Worm (Caenorhabditis elegans) whole organism, early embryonic: Measurements from ENCODE around the gene sre-26.

Experiments
- B0310.2 ChIP-seq: sonication (generic microtip); optimal IDR thresholded peaks from 2 replicates; lab custom pipeline; 2016; ENCODE audit warnings: mild to moderate bottlenecking, missing genetic modification characterization, missing compliant biosample characterization
- flt-1 ChIP-seq: fragments of 200-800 bp; sonication (Bioruptor generic); IDR thresholded peaks from 2 replicates; pipeline ENCODE4 v1.3.6; 2022; ENCODE audit warnings: missing genetic modification characterization, missing compliant biosample characterization
- hmbx-1 ChIP-seq: sonication (generic microtip); optimal IDR thresholded peaks from 2 replicates; lab custom pipeline; 2016; ENCODE audit warnings: mild to moderate bottlenecking, missing genetic modification characterization, missing compliant biosample characterization
- hmg-4 ChIP-seq: fragments of 200-800 bp; sonication (Bioruptor generic); optimal IDR thresholded peaks from 2 replicates; lab custom pipeline; 2018; ENCODE audit warnings: mild to moderate bottlenecking, missing genetic modification characterization, missing compliant biosample characterization
- tbx-37 ChIP-seq: fragments of 200-800 bp; sonication (Bioruptor generic); conservative IDR thresholded peaks from 2 replicates; pipeline ENCODE4 v1.3.6; 2022; ENCODE audit warnings: missing genetic modification reagents, missing genetic modification characterization, missing compliant biosample characterization
- tra-4 ChIP-seq: sonication (generic microtip); optimal IDR thresholded peaks from 2 replicates; lab custom pipeline; 2017; ENCODE audit warnings: missing genetic modification characterization, missing compliant biosample characterization

DNA sequence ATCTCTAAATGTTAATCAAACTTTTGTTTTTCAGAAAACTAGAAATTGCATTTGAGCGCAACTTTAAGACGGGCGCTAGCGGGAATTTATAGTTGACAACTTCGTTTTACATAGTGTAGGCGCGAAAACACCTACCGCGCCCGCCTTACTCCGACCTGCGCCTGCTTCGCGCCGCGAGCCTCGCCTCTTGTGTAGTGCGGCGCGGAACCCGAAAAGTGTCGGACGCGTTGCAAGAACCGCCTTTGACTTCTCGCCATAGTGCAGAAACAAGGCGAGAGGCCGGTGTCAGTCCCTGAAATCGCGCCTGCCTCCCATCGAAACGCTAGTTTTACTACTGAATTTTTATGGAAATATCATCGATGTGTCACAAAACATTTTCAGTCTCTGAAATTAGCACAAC, 34.6 kb downstream of the sre-26 start:
- no peak for TF ChIP-seq tra-4 (tag; lab: Kevin White, UChicago)
- TF ChIP-seq B0310.2 (tag; lab: Kevin White, UChicago): no peak
- TF ChIP-seq flt-1 (GFP tag; lab: Robert Waterston, UW): no peak
- no peak for TF ChIP-seq hmg-4 (GFP tag; lab: Kevin White, UChicago)
- no peak for TF ChIP-seq hmbx-1
- no peak for TF ChIP-seq tbx-37 (GFP tag; lab: Robert Waterston, UW)
